1 fruit fly cellular context compared by ENCODE assay signal in genomic region chr3R:9771519-9771972, dm6.
TF ChIP-seq lines count a peak whose summit lies in the region.

Gene CG9471, minus strand, starts transcription at chr3R:9771542.

TF ChIP-seq in whole organism, embryonic, 481 proteins besides CTCF, POLR2A, EP300 and RAD21 (continued from another document and continues in another):
- TF ChIP-seq aop (GFP tag; IDR thresholded peaks at IDR 0.05; lab: Robert Waterston, UW), result peak; percentile 80
- TF ChIP-seq sens-2 (GFP tag; IDR thresholded peaks at IDR 0.05; lab: Robert Waterston, UW), result peak; percentile 85
- TF ChIP-seq BEAF-32 (GFP tag; optimal IDR thresholded peaks at IDR 0.05; lab: Kevin White, UChicago), result peak; percentile 37
- TF ChIP-seq gce (GFP tag; IDR thresholded peaks at IDR 0.05; lab: Robert Waterston, UW), result peak; percentile 80; the same call in 2 of the 3 replicates
- TF ChIP-seq lmd (GFP tag; IDR thresholded peaks at IDR 0.05; lab: Robert Waterston, UW), result peak; percentile 92
- TF ChIP-seq Bdp1 (GFP tag; optimal IDR thresholded peaks at IDR 0.05; lab: Kevin White, UChicago), result peak; percentile 78
- peak; percentile 95 for TF ChIP-seq CG2678 (tag; optimal IDR thresholded peaks at IDR 0.05; lab: Kevin White, UChicago)
- TF ChIP-seq cato (GFP tag; optimal IDR thresholded peaks at IDR 0.05; lab: Kevin White, UChicago; ENCODE audit: borderline replicate concordance), result peak; percentile 83
- peak; percentile 68 for TF ChIP-seq Mad (GFP tag; optimal IDR thresholded peaks at IDR 0.05; lab: Kevin White, UChicago)
- TF ChIP-seq CG6854 (GFP tag; optimal IDR thresholded peaks at IDR 0.05; lab: Kevin White, UChicago), result peak; percentile 85
- TF ChIP-seq CG4328 (GFP tag; optimal IDR thresholded peaks at IDR 0.05; lab: Kevin White, UChicago), result peak; percentile 83
- TF ChIP-seq Med (GFP tag; lab: Kevin White, UChicago), result peak; percentile 96
- peak; percentile 92 for TF ChIP-seq fd96Cb (tag; optimal IDR thresholded peaks at IDR 0.05; lab: Kevin White, UChicago)
- peak; percentile 86 for TF ChIP-seq CG11085 (GFP tag; IDR thresholded peaks at IDR 0.05; lab: Robert Waterston, UW)
- TF ChIP-seq trem (tag; optimal IDR thresholded peaks at IDR 0.05; lab: Kevin White, UChicago), result peak; percentile 90
- TF ChIP-seq CG30431 (GFP tag; optimal IDR thresholded peaks at IDR 0.05; lab: Kevin White, UChicago), result peak; percentile 72
- TF ChIP-seq CG7839 (tag; optimal IDR thresholded peaks at IDR 0.05; lab: Kevin White, UChicago), result peak; percentile 92
- peak in 1 of 2 experiments; percentile 90 for TF ChIP-seq Eip74EF (GFP tag; optimal IDR thresholded peaks at IDR 0.05; lab: Kevin White, UChicago)
- TF ChIP-seq Adf1 (GFP tag; IDR thresholded peaks at IDR 0.05; lab: Robert Waterston, UW), result peak; percentile 71
- TF ChIP-seq nau (GFP tag; optimal IDR thresholded peaks at IDR 0.05; lab: Kevin White, UChicago), result peak; percentile 87
- peak; percentile 80 for TF ChIP-seq CG7987 (GFP tag; optimal IDR thresholded peaks at IDR 0.05; lab: Kevin White, UChicago)
- TF ChIP-seq Nf-YB (GFP tag; optimal IDR thresholded peaks at IDR 0.05; lab: Kevin White, UChicago), result peak; percentile 75
- TF ChIP-seq en (GFP tag; optimal IDR thresholded peaks at IDR 0.05; lab: Kevin White, UChicago), result peak; percentile 72
- peak; percentile 81 for TF ChIP-seq rib (GFP tag; IDR thresholded peaks at IDR 0.05; lab: Robert Waterston, UW)
- peak; percentile 70; the same call in 1 of the 2 replicates for TF ChIP-seq CG8765 (GFP tag; IDR thresholded peaks at IDR 0.05; lab: Robert Waterston, UW)
- TF ChIP-seq trh (GFP tag; optimal IDR thresholded peaks at IDR 0.05; lab: Kevin White, UChicago), result peak; percentile 69
- TF ChIP-seq CG5953 (GFP tag; IDR thresholded peaks at IDR 0.05; lab: Robert Waterston, UW), result peak; percentile 83
- peak; percentile 93 for TF ChIP-seq chm (GFP tag; IDR thresholded peaks at IDR 0.05; lab: Robert Waterston, UW)
- peak; percentile 69 for TF ChIP-seq dan (GFP tag; IDR thresholded peaks at IDR 0.05; lab: Robert Waterston, UW)
- TF ChIP-seq dati (GFP tag; IDR thresholded peaks at IDR 0.05; lab: Robert Waterston, UW), result peak; percentile 81
- peak; percentile 91 for TF ChIP-seq sug (tag; optimal IDR thresholded peaks at IDR 0.05; lab: Kevin White, UChicago)
- no peak for TF ChIP-seq knrl (GFP tag; IDR thresholded peaks at IDR 0.05; lab: Robert Waterston, UW; ENCODE audit: partially characterized antibody)
- TF ChIP-seq maf-S (GFP tag; optimal IDR thresholded peaks at IDR 0.05; lab: Kevin White, UChicago), result peak; percentile 86
- peak; percentile 91 for TF ChIP-seq CG14441 (GFP tag; IDR thresholded peaks at IDR 0.05; lab: Robert Waterston, UW)
- no peak for TF ChIP-seq D (optimal IDR thresholded peaks at IDR 0.05; lab: Kevin White, UChicago)
- TF ChIP-seq D (GFP tag; optimal IDR thresholded peaks at IDR 0.05; lab: Kevin White, UChicago), result peak; percentile 78
- peak; percentile 91 for TF ChIP-seq CG13296 (GFP tag; optimal IDR thresholded peaks at IDR 0.05; lab: Kevin White, UChicago)
- no peak for TF ChIP-seq HLHmδ (GFP tag; optimal IDR thresholded peaks at IDR 0.05; lab: Kevin White, UChicago)
- peak; percentile 69 for TF ChIP-seq ewg (GFP tag; optimal IDR thresholded peaks at IDR 0.05; lab: Kevin White, UChicago)
- TF ChIP-seq CG1024 (GFP tag; IDR thresholded peaks at IDR 0.05; lab: Robert Waterston, UW), result peak; percentile 56; the same call in 1 of the 2 replicates
- TF ChIP-seq gcm (GFP tag; optimal IDR thresholded peaks at IDR 0.05; lab: Kevin White, UChicago), result peak; percentile 94
- TF ChIP-seq Dbx (GFP tag; IDR thresholded peaks at IDR 0.05; lab: Robert Waterston, UW), result peak; percentile 91
- peak; percentile 93 for TF ChIP-seq CG8924 (tag; optimal IDR thresholded peaks at IDR 0.05; lab: Kevin White, UChicago)
- no peak for TF ChIP-seq Trl (optimal IDR thresholded peaks at IDR 0.05; lab: Kevin White, UChicago)
- TF ChIP-seq Trl (GFP tag; optimal IDR thresholded peaks at IDR 0.05; lab: Kevin White, UChicago), result peak; percentile 93
- TF ChIP-seq z (GFP tag; IDR thresholded peaks at IDR 0.05; lab: Robert Waterston, UW), result peak; percentile 32; the same call in 2 of the 3 replicates
- peak; percentile 75 for TF ChIP-seq CG3407 (GFP tag; optimal IDR thresholded peaks at IDR 0.05; lab: Kevin White, UChicago)
- TF ChIP-seq fu2 (GFP tag; optimal IDR thresholded peaks at IDR 0.05; lab: Kevin White, UChicago), result peak; percentile 90
- TF ChIP-seq CG6272 (GFP tag; IDR thresholded peaks at IDR 0.05; lab: Robert Waterston, UW), result peak; percentile 87
- peak; percentile 88 for TF ChIP-seq CrebB (tag; optimal IDR thresholded peaks at IDR 0.05; lab: Kevin White, UChicago)
- no peak for TF ChIP-seq Dll (GFP tag; IDR thresholded peaks at IDR 0.05; lab: Robert Waterston, UW; ENCODE audit: partially characterized antibody)
- peak; percentile 93 for TF ChIP-seq HHEX (GFP tag; optimal IDR thresholded peaks at IDR 0.05; lab: Kevin White, UChicago)
- TF ChIP-seq CG17568 (GFP tag; optimal IDR thresholded peaks at IDR 0.05; lab: Kevin White, UChicago), result no peak
- TF ChIP-seq NC2α (GFP tag; optimal IDR thresholded peaks at IDR 0.05; lab: Kevin White, UChicago), result peak; percentile 76
- no peak for TF ChIP-seq hb (GFP tag; IDR thresholded peaks at IDR 0.05; lab: Robert Waterston, UW; ENCODE audit: partially characterized antibody)
- TF ChIP-seq CG10209 (GFP tag; optimal IDR thresholded peaks at IDR 0.05; lab: Kevin White, UChicago), result peak; percentile 90
- TF ChIP-seq tio (GFP tag; optimal IDR thresholded peaks at IDR 0.05; lab: Kevin White, UChicago), result no peak
- TF ChIP-seq vvl (GFP tag; IDR thresholded peaks at IDR 0.05; lab: Robert Waterston, UW), result peak; percentile 97
- TF ChIP-seq ind (GFP tag; optimal IDR thresholded peaks at IDR 0.05; lab: Kevin White, UChicago), result peak; percentile 93
- TF ChIP-seq Dfd (GFP tag; optimal IDR thresholded peaks at IDR 0.05; lab: Kevin White, UChicago), result no peak
- peak; percentile 83 for TF ChIP-seq odd (GFP tag; optimal IDR thresholded peaks at IDR 0.05; lab: Kevin White, UChicago)
- TF ChIP-seq wdn (GFP tag; IDR thresholded peaks at IDR 0.05; lab: Robert Waterston, UW), result peak; percentile 89
- TF ChIP-seq Stat92E (GFP tag; optimal IDR thresholded peaks at IDR 0.05; lab: Kevin White, UChicago), result peak in 1 of 3 experiments; percentile 71
- TF ChIP-seq Hr51 (GFP tag; optimal IDR thresholded peaks at IDR 0.05; lab: Kevin White, UChicago), result peak; percentile 75 to 92
- peak; percentile 85; the same call in 2 of the 3 replicates for TF ChIP-seq otp (GFP tag; IDR thresholded peaks at IDR 0.05; lab: Robert Waterston, UW)
- peak; percentile 94 for TF ChIP-seq dysf (GFP tag; IDR thresholded peaks at IDR 0.05; lab: Robert Waterston, UW)
- TF ChIP-seq CG42726 (GFP tag; IDR thresholded peaks at IDR 0.05; lab: Robert Waterston, UW; ENCODE audit: partially characterized antibody), result no peak
- peak; percentile 87 for TF ChIP-seq CG16815 (GFP tag; optimal IDR thresholded peaks at IDR 0.05; lab: Kevin White, UChicago)
- peak; percentile 89 for TF ChIP-seq phol (tag; optimal IDR thresholded peaks at IDR 0.05; lab: Kevin White, UChicago)
- peak; percentile 91 for TF ChIP-seq CG17829 (tag; optimal IDR thresholded peaks at IDR 0.05; lab: Kevin White, UChicago)
- TF ChIP-seq CG13424 (tag; optimal IDR thresholded peaks at IDR 0.05; lab: Kevin White, UChicago), result peak; percentile 90
- TF ChIP-seq CG10267 (tag; optimal IDR thresholded peaks at IDR 0.05; lab: Kevin White, UChicago), result peak; percentile 89
- TF ChIP-seq hkb (optimal IDR thresholded peaks at IDR 0.05; lab: Kevin White, UChicago), result no peak
- peak; percentile 95 for TF ChIP-seq hkb (GFP tag; IDR thresholded peaks at IDR 0.05; lab: Robert Waterston, UW)
- peak; percentile 90 for TF ChIP-seq CG11247 (GFP tag; IDR thresholded peaks at IDR 0.05; lab: Robert Waterston, UW)
- peak; percentile 29 for TF ChIP-seq ftz-f1 (GFP tag; optimal IDR thresholded peaks at IDR 0.05; lab: Kevin White, UChicago)
- peak; percentile 81 for TF ChIP-seq her (GFP tag; optimal IDR thresholded peaks at IDR 0.05; lab: Kevin White, UChicago)
- no peak for TF ChIP-seq h (optimal IDR thresholded peaks at IDR 0.05; lab: Kevin White, UChicago)
- TF ChIP-seq sim (GFP tag; IDR thresholded peaks at IDR 0.05; lab: Robert Waterston, UW), result peak; percentile 73
- peak; percentile 81 for TF ChIP-seq CG12236 (GFP tag; optimal IDR thresholded peaks at IDR 0.05; lab: Kevin White, UChicago)
- TF ChIP-seq Gug (GFP tag; IDR thresholded peaks at IDR 0.05; lab: Robert Waterston, UW), result peak; percentile 89
- TF ChIP-seq Opbp (GFP tag; IDR thresholded peaks at IDR 0.05; lab: Robert Waterston, UW; ENCODE audit: partially characterized antibody), result no peak
- no peak for TF ChIP-seq pita (GFP tag; optimal IDR thresholded peaks at IDR 0.05; lab: Kevin White, UChicago)
- TF ChIP-seq CG4854 (GFP tag; optimal IDR thresholded peaks at IDR 0.05; lab: Kevin White, UChicago), result peak; percentile 88
- TF ChIP-seq p53 (GFP tag; optimal IDR thresholded peaks at IDR 0.05; lab: Kevin White, UChicago), result peak; percentile 3
- peak; percentile 79 for TF ChIP-seq Doc2 (GFP tag; IDR thresholded peaks at IDR 0.05; lab: Robert Waterston, UW)
- TF ChIP-seq repo (GFP tag; optimal IDR thresholded peaks at IDR 0.05; lab: Kevin White, UChicago), result peak; percentile 68
- TF ChIP-seq Oli (tag; optimal IDR thresholded peaks at IDR 0.05; lab: Kevin White, UChicago), result peak; percentile 89
- TF ChIP-seq CG18476 (GFP tag; optimal IDR thresholded peaks at IDR 0.05; lab: Kevin White, UChicago), result peak; percentile 89
- TF ChIP-seq CG4707 (GFP tag; optimal IDR thresholded peaks at IDR 0.05; lab: Kevin White, UChicago), result peak; percentile 73
- peak; percentile 25; the same call in 1 of the 2 replicates for TF ChIP-seq Dip2 (GFP tag; IDR thresholded peaks at IDR 0.05; lab: Robert Waterston, UW)
- peak; percentile 83 for TF ChIP-seq dmrt11E (tag; optimal IDR thresholded peaks at IDR 0.05; lab: Kevin White, UChicago)
- TF ChIP-seq kah (GFP tag; optimal IDR thresholded peaks at IDR 0.05; lab: Kevin White, UChicago), result peak; percentile 76
- TF ChIP-seq salm (tag; optimal IDR thresholded peaks at IDR 0.05; lab: Kevin White, UChicago), result peak; percentile 87
- TF ChIP-seq unc-4 (GFP tag; IDR thresholded peaks at IDR 0.05; lab: Robert Waterston, UW; ENCODE audit: partially characterized antibody), result no peak
- TF ChIP-seq luna (GFP tag; optimal IDR thresholded peaks at IDR 0.05; lab: Kevin White, UChicago), result peak; percentile 72
- peak; percentile 86 for TF ChIP-seq Max (GFP tag; optimal IDR thresholded peaks at IDR 0.05; lab: Kevin White, UChicago)
- TF ChIP-seq eyg (GFP tag; optimal IDR thresholded peaks at IDR 0.05; lab: Kevin White, UChicago), result peak; percentile 86
- peak; percentile 74 for TF ChIP-seq danr (GFP tag; IDR thresholded peaks at IDR 0.05; lab: Robert Waterston, UW)
- TF ChIP-seq pan (optimal IDR thresholded peaks at IDR 0.05; lab: Kevin White, UChicago), result no peak
- TF ChIP-seq pan (GFP tag; optimal IDR thresholded peaks at IDR 0.05 in 1 of 2, IDR thresholded peaks at IDR 0.05 in 1 of 2), result peak in 1 of 2 experiments; percentile 95
- peak; percentile 84 for TF ChIP-seq CG18619 (GFP tag; optimal IDR thresholded peaks at IDR 0.05; lab: Kevin White, UChicago)
- TF ChIP-seq btn (GFP tag; optimal IDR thresholded peaks at IDR 0.05; lab: Kevin White, UChicago), result peak; percentile 25
- TF ChIP-seq vnd (GFP tag; IDR thresholded peaks at IDR 0.05; lab: Robert Waterston, UW; ENCODE audit: partially characterized antibody), result no peak
- TF ChIP-seq CG3838 (GFP tag; optimal IDR thresholded peaks at IDR 0.05; lab: Kevin White, UChicago), result peak; percentile 56
- TF ChIP-seq nerfin-1 (tag; optimal IDR thresholded peaks at IDR 0.05; lab: Kevin White, UChicago), result peak; percentile 80
- TF ChIP-seq CoRest (tag; optimal IDR thresholded peaks at IDR 0.05; lab: Kevin White, UChicago), result peak; percentile 91
- no peak for TF ChIP-seq sc (optimal IDR thresholded peaks at IDR 0.05; lab: Kevin White, UChicago)
- peak; percentile 78 for TF ChIP-seq sc (GFP tag; optimal IDR thresholded peaks at IDR 0.05; lab: Kevin White, UChicago)
- TF ChIP-seq chif (GFP tag; optimal IDR thresholded peaks at IDR 0.05; lab: Kevin White, UChicago), result peak; percentile 85 to 89
- TF ChIP-seq CG11456 (GFP tag; IDR thresholded peaks at IDR 0.05; lab: Robert Waterston, UW), result peak; percentile 88
- TF ChIP-seq Atf-2 (GFP tag; optimal IDR thresholded peaks at IDR 0.05; lab: Kevin White, UChicago), result peak; percentile 82
- TF ChIP-seq tap (tag; optimal IDR thresholded peaks at IDR 0.05; lab: Kevin White, UChicago), result peak; percentile 92
- TF ChIP-seq Camta (GFP tag; optimal IDR thresholded peaks at IDR 0.05; lab: Kevin White, UChicago), result peak; percentile 87
- TF ChIP-seq CG15011 (GFP tag; optimal IDR thresholded peaks at IDR 0.05; lab: Kevin White, UChicago), result peak; percentile 86
- peak; percentile 78 for TF ChIP-seq D19B (GFP tag; optimal IDR thresholded peaks at IDR 0.05; lab: Kevin White, UChicago)
- TF ChIP-seq klu (GFP tag; IDR thresholded peaks at IDR 0.05; lab: Robert Waterston, UW), result peak; percentile 82
- TF ChIP-seq CG11695 (GFP tag; IDR thresholded peaks at IDR 0.05; lab: Robert Waterston, UW), result peak; percentile 92
- TF ChIP-seq row (GFP tag; IDR thresholded peaks at IDR 0.05; lab: Robert Waterston, UW), result peak; percentile 98
- TF ChIP-seq br (optimal IDR thresholded peaks at IDR 0.05; lab: Kevin White, UChicago), result no peak
- peak; percentile 61 for TF ChIP-seq da (GFP tag; optimal IDR thresholded peaks at IDR 0.05; lab: Kevin White, UChicago)
- peak; percentile 75 for TF ChIP-seq Dad (GFP tag; optimal IDR thresholded peaks at IDR 0.05; lab: Kevin White, UChicago)
- TF ChIP-seq schlank (tag; optimal IDR thresholded peaks at IDR 0.05; lab: Kevin White, UChicago), result peak; percentile 84
- TF ChIP-seq sna (GFP tag; IDR thresholded peaks at IDR 0.05; lab: Robert Waterston, UW; ENCODE audit: partially characterized antibody), result no peak
- TF ChIP-seq CG33557 (GFP tag; optimal IDR thresholded peaks at IDR 0.05; lab: Kevin White, UChicago), result peak; percentile 82
- TF ChIP-seq CG10565 (GFP tag; optimal IDR thresholded peaks at IDR 0.05; lab: Kevin White, UChicago), result peak; percentile 64
- TF ChIP-seq usp (GFP tag; optimal IDR thresholded peaks at IDR 0.05; lab: Kevin White, UChicago), result no peak
- TF ChIP-seq hth (optimal IDR thresholded peaks at IDR 0.05; lab: Kevin White, UChicago), result no peak
- TF ChIP-seq CG31224 (GFP tag; IDR thresholded peaks at IDR 0.05; lab: Robert Waterston, UW), result peak; percentile 83
- peak; percentile 76 for TF ChIP-seq CG15696 (tag; optimal IDR thresholded peaks at IDR 0.05; lab: Kevin White, UChicago)
- peak; percentile 57 for TF ChIP-seq CG3163 (GFP tag; optimal IDR thresholded peaks at IDR 0.05; lab: Kevin White, UChicago)
